Worm (Caenorhabditis elegans): ENCODE measurements around the gene T12A2.21.

Gene T12A2.21

DNA sequence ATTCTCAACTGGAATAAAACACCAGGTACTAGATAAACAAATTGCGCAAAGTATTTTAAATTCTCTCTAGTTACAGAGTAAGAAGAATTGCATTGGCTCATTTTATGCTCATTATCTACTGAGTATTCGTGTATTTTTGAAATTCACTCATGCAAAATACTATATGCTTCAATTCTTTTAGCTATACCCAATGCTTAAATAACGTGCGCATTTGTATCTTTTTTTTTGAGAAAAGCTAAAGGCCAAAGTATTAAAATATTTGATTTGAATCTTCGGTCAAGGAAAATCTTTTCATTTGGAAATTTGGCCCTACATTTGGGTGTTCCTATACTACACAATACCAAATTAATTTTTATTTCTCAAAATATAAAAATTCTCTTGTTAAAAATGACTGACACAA lies 25.4 kb upstream of the T12A2.21 start, which contains the start of gene srg-4:
Gene srg-4 (minus strand): TSS at position 101 of the 400 bp plus-strand sequence.
- no peak for TF ChIP-seq lin-15B (tag; optimal IDR thresholded peaks at IDR 0.05)
- TF ChIP-seq Y75B8A.6 (GFP tag; IDR thresholded peaks at IDR 0.05) = no peak
- TF ChIP-seq ctbp-1 (GFP tag; IDR thresholded peaks at IDR 0.05) = no peak
- no peak for TF ChIP-seq egl-43 (GFP tag; IDR thresholded peaks at IDR 0.05)
- no peak for TF ChIP-seq unc-130 (GFP tag; optimal IDR thresholded peaks at IDR 0.05)
- no peak for TF ChIP-seq mxl-3 (GFP tag; optimal IDR thresholded peaks at IDR 0.05)
- TF ChIP-seq ces-1 (GFP tag; optimal IDR thresholded peaks at IDR 0.05) = no peak
- TF ChIP-seq duxl-1 (tag; optimal IDR thresholded peaks at IDR 0.05; ENCODE audit: poor library complexity) = no peak
- TF ChIP-seq F37D6.2 (tag; optimal IDR thresholded peaks at IDR 0.05) = no peak
- no peak for TF ChIP-seq zag-1 (tag; optimal IDR thresholded peaks at IDR 0.05)

DNA sequence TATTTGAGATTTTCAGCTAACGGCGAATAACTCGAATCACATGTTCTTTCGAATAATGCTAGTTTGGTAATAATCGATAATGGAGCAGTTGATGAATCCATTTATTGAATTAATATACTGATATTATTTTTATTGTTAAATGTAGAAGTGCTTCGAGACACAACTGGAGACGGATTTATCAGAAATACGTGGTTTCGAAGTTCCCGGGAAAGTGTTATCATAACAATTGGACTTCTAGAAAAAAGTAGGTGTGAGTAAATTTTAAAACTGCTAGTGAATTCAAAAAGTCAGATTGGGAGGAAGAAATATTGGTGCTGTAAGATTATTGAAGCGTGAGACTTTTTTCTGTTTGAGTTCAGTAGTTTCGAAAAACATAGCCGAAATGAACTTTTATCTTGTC lies 23.6 kb upstream of the T12A2.21 start, which contains the start of gene srg-2:
Gene srg-2 (minus strand): TSS at position 101 of the 400 bp plus-strand sequence.
- TF ChIP-seq mes-2 (tag; optimal IDR thresholded peaks at IDR 0.05; ENCODE audit: poor library complexity, severe bottlenecking) = no peak
- no peak for TF ChIP-seq unc-62 (GFP tag; optimal IDR thresholded peaks at IDR 0.05 in 1 of 2)
- TF ChIP-seq unc-62 (tag; optimal IDR thresholded peaks at IDR 0.05) = no peak
- TF ChIP-seq ctbp-1 (GFP tag; IDR thresholded peaks at IDR 0.05) = no peak
- TF ChIP-seq nhr-10 (tag; optimal IDR thresholded peaks at IDR 0.05) = no peak
- no peak for TF ChIP-seq mdt-29 (GFP tag; IDR thresholded peaks at IDR 0.05)
- TF ChIP-seq daf-12 (tag; optimal IDR thresholded peaks at IDR 0.05) = no peak
- no peak for TF ChIP-seq nhr-237 (tag; optimal IDR thresholded peaks at IDR 0.05)
- no peak for TF ChIP-seq unc-39 (tag; optimal IDR thresholded peaks at IDR 0.05)
- TF ChIP-seq F49E8.2 (tag; optimal IDR thresholded peaks at IDR 0.05; ENCODE audit: borderline replicate concordance) = no peak

DNA sequence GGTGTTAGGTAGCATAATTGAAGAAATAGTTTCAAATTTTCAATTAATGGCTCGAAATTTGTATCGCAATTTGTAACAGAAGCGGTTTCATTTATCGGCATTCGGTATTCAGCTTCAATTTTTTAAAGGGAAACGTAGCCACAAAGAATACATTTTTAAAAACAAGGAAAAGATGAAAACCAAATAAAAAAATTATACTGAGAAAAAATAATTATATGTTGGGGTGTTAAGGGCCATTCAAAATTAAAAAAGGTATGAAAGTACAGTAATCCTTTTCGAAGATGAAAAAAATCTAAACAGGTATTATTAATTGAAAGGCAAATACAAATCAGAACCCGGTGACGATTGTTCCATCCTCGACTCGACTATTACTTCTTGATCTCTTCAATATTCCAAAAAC lies 21.7 kb upstream of the T12A2.21 start, which contains the start of gene srg-1:
Gene srg-1 (minus strand): TSS at position 101 of the 400 bp plus-strand sequence.
- no peak for TF ChIP-seq nhr-76 (tag; optimal IDR thresholded peaks at IDR 0.05)
- no peak for TF ChIP-seq ZK337.2 (GFP tag; IDR thresholded peaks at IDR 0.05)
- no peak for TF ChIP-seq php-3 (GFP tag; IDR thresholded peaks at IDR 0.05)
- no peak for TF ChIP-seq vab-7 (GFP tag; IDR thresholded peaks at IDR 0.05)
- no peak for TF ChIP-seq gei-8 (GFP tag; optimal IDR thresholded peaks at IDR 0.05)
- TF ChIP-seq madf-9 (GFP tag; conservative IDR thresholded peaks at IDR 0.05) = no peak
- TF ChIP-seq ceh-62 (tag; optimal IDR thresholded peaks at IDR 0.05) = no peak
- no peak for TF ChIP-seq mes-2 (tag; optimal IDR thresholded peaks at IDR 0.05; ENCODE audit: poor library complexity, severe bottlenecking)
- TF ChIP-seq arid-1 (GFP tag; conservative IDR thresholded peaks at IDR 0.05) = no peak

DNA sequence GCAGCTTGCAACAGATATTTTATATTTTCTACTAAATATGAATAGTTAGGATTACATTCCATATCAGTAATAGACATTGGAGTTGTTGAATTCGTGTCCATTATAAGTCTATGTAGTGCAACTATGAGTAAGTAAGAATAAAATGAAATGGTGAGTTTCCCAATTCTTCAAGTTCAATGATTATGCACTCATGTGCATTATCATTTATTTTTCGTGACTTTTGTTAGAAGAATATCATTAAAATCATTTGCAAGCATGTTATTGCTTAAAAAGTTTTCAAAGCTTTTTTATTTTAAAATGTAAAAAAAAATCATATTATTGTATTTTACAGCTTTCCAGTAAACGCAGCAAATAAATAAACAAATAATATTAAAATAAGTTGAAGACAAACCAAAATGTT lies 20.1 kb upstream of the T12A2.21 start, which contains the start of gene srg-9:
Gene srg-9 (minus strand): TSS at position 101 of the 400 bp plus-strand sequence.
- TF ChIP-seq snpc-4 (tag; optimal IDR thresholded peaks at IDR 0.05) (no peak), hlh-30 (tag; optimal IDR thresholded peaks at IDR 0.05; ENCODE audit: insufficient read depth) (no peak), ces-1 (GFP tag; optimal IDR thresholded peaks at IDR 0.05) (no peak), Y105C5A.15 (GFP tag; IDR thresholded peaks at IDR 0.05) (no peak)

DNA sequence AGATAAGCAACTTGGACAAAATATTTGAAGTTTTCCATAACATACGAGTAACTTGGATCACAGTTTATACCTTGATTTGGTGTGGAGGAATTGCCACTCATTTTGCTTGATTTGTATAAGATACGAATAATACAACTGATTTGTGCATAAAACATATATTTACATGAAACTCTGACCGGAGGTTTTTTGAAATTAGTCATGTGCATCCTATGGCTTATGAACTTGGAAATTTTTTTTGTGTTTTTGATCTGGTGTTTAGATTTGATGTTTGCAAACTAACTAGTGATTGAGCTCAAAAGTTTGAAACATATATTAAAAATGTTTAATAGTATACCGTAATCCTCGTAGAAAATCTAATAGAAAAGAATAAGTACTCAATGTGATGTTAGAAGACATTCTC lies 18.2 kb upstream of the T12A2.21 start, which contains the start of gene srg-8:
Gene srg-8 (minus strand): TSS at position 101 of the 400 bp plus-strand sequence.
- TF ChIP-seq set-16 (GFP tag; IDR thresholded peaks at IDR 0.05) = no peak
- no peak for TF ChIP-seq dpl-1 (GFP tag; optimal IDR thresholded peaks at IDR 0.05)
- no peak for TF ChIP-seq daf-12 (tag; optimal IDR thresholded peaks at IDR 0.05)
- no peak for TF ChIP-seq dve-1 (tag; optimal IDR thresholded peaks at IDR 0.05; ENCODE audit: insufficient read depth)
- no peak for TF ChIP-seq hif-1 (tag; optimal IDR thresholded peaks at IDR 0.05)
- no peak for TF ChIP-seq nhr-10 (tag; optimal IDR thresholded peaks at IDR 0.05)
- TF ChIP-seq aly-2 (tag; optimal IDR thresholded peaks at IDR 0.05) = no peak
- TF ChIP-seq dmd-9 (GFP tag; IDR thresholded peaks at IDR 0.05) = no peak
- TF ChIP-seq saeg-2 (GFP tag; IDR thresholded peaks at IDR 0.05) = no peak
- TF ChIP-seq nhr-237 (tag; optimal IDR thresholded peaks at IDR 0.05) = no peak
- TF ChIP-seq ZK546.5 (tag; optimal IDR thresholded peaks at IDR 0.05) = no peak
- TF ChIP-seq sdz-12 (GFP tag; optimal IDR thresholded peaks at IDR 0.05) = no peak
- no peak for TF ChIP-seq lin-15B (tag; optimal IDR thresholded peaks at IDR 0.05)
- TF ChIP-seq nhr-28 (tag; optimal IDR thresholded peaks at IDR 0.05) = no peak
